Fruit fly (Drosophila melanogaster): ENCODE results near the gene CG8813.

The CG8813 gene

dm6 chr2L:2878859-2879258, 9.4 kb downstream of the CG8813 start, which contains the start of gene RabGGTb:
Gene RabGGTb (plus strand): TSS chr2L:2879112.
- TF ChIP-seq CTCF (optimal IDR thresholded peaks at IDR 0.05) (no peak), CG8478 (optimal IDR thresholded peaks at IDR 0.05) (no peak)

- TF ChIP-seq CG8478 (optimal IDR thresholded peaks at IDR 0.05) (no peak), CTCF (optimal IDR thresholded peaks at IDR 0.05) (no peak)
These were observed 13.7 kb downstream of the CG8813 start for dm6 chr2L:2882968-2883702.

- no peak for TF ChIP-seq CTCF (optimal IDR thresholded peaks at IDR 0.05)
These were observed 14.3 kb downstream of the CG8813 start for dm6 chr2L:2883703-2884294.

dm6 chr2L:2884683-2885502, 15.4 kb downstream of the CG8813 start:
- TF ChIP-seq CG8478 (optimal IDR thresholded peaks at IDR 0.05) (no peak), CTCF (optimal IDR thresholded peaks at IDR 0.05) (no peak)

dm6 chr2L:2885503-2886225, 16.2 kb downstream of the CG8813 start, which contains the start of the genes NTPase and lilli:
Gene NTPase (minus strand): TSS chr2L:2885850.
Gene lilli (plus strand): TSS chr2L:2885929.
- TF ChIP-seq CTCF (optimal IDR thresholded peaks at IDR 0.05) (peak in 1 of 2 experiments; percentile 14), CG8478 (optimal IDR thresholded peaks at IDR 0.05) (no peak)

- TF ChIP-seq CTCF (optimal IDR thresholded peaks at IDR 0.05): no peak
- TF ChIP-seq CG8478 (optimal IDR thresholded peaks at IDR 0.05): no peak
These were observed 16.7 kb downstream of the CG8813 start for dm6 chr2L:2886226-2886569.

dm6 chr2L:2886613-2887537, 17.4 kb downstream of the CG8813 start:
- TF ChIP-seq CG8478 (optimal IDR thresholded peaks at IDR 0.05) (no peak), CTCF (optimal IDR thresholded peaks at IDR 0.05) (no peak)

- no peak for TF ChIP-seq CTCF (optimal IDR thresholded peaks at IDR 0.05)
- no peak for TF ChIP-seq CG8478 (optimal IDR thresholded peaks at IDR 0.05)
These were observed 18.5 kb downstream of the CG8813 start for dm6 chr2L:2887760-2888600.

dm6 chr2L:2888859-2889443, 19.5 kb downstream of the CG8813 start:
- no peak for TF ChIP-seq CG8478 (optimal IDR thresholded peaks at IDR 0.05)
- TF ChIP-seq CTCF (optimal IDR thresholded peaks at IDR 0.05): no peak

dm6 chr2L:2891200-2891599, 21.7 kb downstream of the CG8813 start:
- TF ChIP-seq CG8478 (optimal IDR thresholded peaks at IDR 0.05) (no peak), CTCF (optimal IDR thresholded peaks at IDR 0.05) (no peak)

- no peak for TF ChIP-seq CTCF (optimal IDR thresholded peaks at IDR 0.05)
- TF ChIP-seq CG8478 (optimal IDR thresholded peaks at IDR 0.05): no peak
These were observed 24.9 kb downstream of the CG8813 start for dm6 chr2L:2894356-2894755.

- no peak for TF ChIP-seq CG8478 (optimal IDR thresholded peaks at IDR 0.05)
- TF ChIP-seq CTCF (optimal IDR thresholded peaks at IDR 0.05): no peak
These were observed 27.6 kb downstream of the CG8813 start for dm6 chr2L:2897024-2897549.

dm6 chr2L:2897710-2898109, 28.3 kb downstream of the CG8813 start:
- TF ChIP-seq CTCF (optimal IDR thresholded peaks at IDR 0.05) (no peak), CG8478 (optimal IDR thresholded peaks at IDR 0.05) (no peak)
